Worm (Caenorhabditis elegans): Measurements from ENCODE around the gene C46H3.2.
A peak's percentile ranks its signal among the peaks of the same experiment; 100 is the strongest.

Gene C46H3.2

ce11 chrX:1223841-1224240 is 6.7 kb downstream of the C46H3.2 start:
- TF ChIP-seq pha-4 (tag; optimal IDR thresholded peaks at IDR 0.05) (peak; percentile 54), ztf-11 (tag; optimal IDR thresholded peaks at IDR 0.05) (no peak)

ce11 chrX:1223089-1223488 is 7.5 kb downstream of the C46H3.2 start:
- TF ChIP-seq ama-1 (optimal IDR thresholded peaks at IDR 0.05) (no peak), ZK546.5 (tag; optimal IDR thresholded peaks at IDR 0.05) (no peak), lin-39 (tag; optimal IDR thresholded peaks at IDR 0.05) (no peak), nhr-12 (tag; optimal IDR thresholded peaks at IDR 0.05) (no peak), nhr-77 (tag; optimal IDR thresholded peaks at IDR 0.05) (no peak), ceh-16 (tag; optimal IDR thresholded peaks at IDR 0.05) (no peak), elt-1 (tag; optimal IDR thresholded peaks at IDR 0.05) (no peak), ztf-4 (tag; optimal IDR thresholded peaks at IDR 0.05) (no peak)

DNA sequence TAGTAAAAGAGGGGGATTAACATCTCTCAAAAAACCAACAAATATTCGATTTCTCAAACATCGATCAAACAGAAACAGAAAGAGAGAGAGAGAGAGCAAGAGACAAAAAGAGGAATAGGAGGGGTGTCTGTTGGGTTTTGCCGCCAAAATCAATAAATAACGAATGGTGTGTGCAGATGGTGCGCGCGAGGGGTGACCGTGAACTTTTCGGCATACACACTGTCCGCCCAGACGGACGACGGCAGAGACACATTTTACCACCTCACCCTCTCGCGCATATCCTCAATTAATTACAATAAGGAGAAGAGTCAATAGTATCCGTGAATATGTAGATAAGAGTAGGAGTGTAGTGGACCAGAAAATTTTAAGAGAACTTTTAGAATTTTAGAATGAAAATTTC is 8.2 kb downstream of the C46H3.2 start:
- TF ChIP-seq nhr-67 (tag; optimal IDR thresholded peaks at IDR 0.05) (no peak), pha-4 (tag; optimal IDR thresholded peaks at IDR 0.05) (peak; percentile 67), aly-2 (tag; optimal IDR thresholded peaks at IDR 0.05) (no peak)

- TF ChIP-seq elt-3 (tag; optimal IDR thresholded peaks at IDR 0.05) (no peak), ceh-16 (tag; optimal IDR thresholded peaks at IDR 0.05) (no peak), elt-1 (tag; optimal IDR thresholded peaks at IDR 0.05) (no peak), nhr-28 (tag; optimal IDR thresholded peaks at IDR 0.05) (no peak), egl-5 (tag; optimal IDR thresholded peaks at IDR 0.05) (no peak), ama-1 (optimal IDR thresholded peaks at IDR 0.05) (no peak), nfya-1 (tag; optimal IDR thresholded peaks at IDR 0.05; ENCODE audit: insufficient read depth) (no peak), nhr-237 (tag; optimal IDR thresholded peaks at IDR 0.05) (no peak), nhr-67 (tag; optimal IDR thresholded peaks at IDR 0.05) (no peak), snpc-4 (tag; optimal IDR thresholded peaks at IDR 0.05) (no peak), nhr-76 (tag; optimal IDR thresholded peaks at IDR 0.05) (no peak), unc-62 (GFP tag; optimal IDR thresholded peaks at IDR 0.05) (no peak), nhr-25 (tag; optimal IDR thresholded peaks at IDR 0.05) (no peak), ztf-11 (tag; optimal IDR thresholded peaks at IDR 0.05) (no peak), lsy-12 (tag; optimal IDR thresholded peaks at IDR 0.05) (no peak), tbx-2 (tag; optimal IDR thresholded peaks at IDR 0.05) (no peak), fos-1 (tag; optimal IDR thresholded peaks at IDR 0.05) (no peak), nhr-11 (tag; optimal IDR thresholded peaks at IDR 0.05) (no peak), fkh-2 (tag; optimal IDR thresholded peaks at IDR 0.05) (no peak)
Measured at ce11 chrX:1218457-1218856, 12.1 kb downstream of the C46H3.2 start.

ce11 chrX:1216833-1217232 is 13.7 kb downstream of the C46H3.2 start:
- no peak for TF ChIP-seq egl-5 (tag; optimal IDR thresholded peaks at IDR 0.05)
- TF ChIP-seq elt-1 (tag; optimal IDR thresholded peaks at IDR 0.05), result no peak
- no peak for TF ChIP-seq egl-27 (tag; optimal IDR thresholded peaks at IDR 0.05)
- no peak for TF ChIP-seq nhr-67 (tag; optimal IDR thresholded peaks at IDR 0.05)
- TF ChIP-seq fkh-10 (GFP tag; optimal IDR thresholded peaks at IDR 0.05), result peak; percentile 75
- TF ChIP-seq nhr-11 (tag; optimal IDR thresholded peaks at IDR 0.05), result no peak
- no peak for TF ChIP-seq zag-1 (tag; optimal IDR thresholded peaks at IDR 0.05)

DNA sequence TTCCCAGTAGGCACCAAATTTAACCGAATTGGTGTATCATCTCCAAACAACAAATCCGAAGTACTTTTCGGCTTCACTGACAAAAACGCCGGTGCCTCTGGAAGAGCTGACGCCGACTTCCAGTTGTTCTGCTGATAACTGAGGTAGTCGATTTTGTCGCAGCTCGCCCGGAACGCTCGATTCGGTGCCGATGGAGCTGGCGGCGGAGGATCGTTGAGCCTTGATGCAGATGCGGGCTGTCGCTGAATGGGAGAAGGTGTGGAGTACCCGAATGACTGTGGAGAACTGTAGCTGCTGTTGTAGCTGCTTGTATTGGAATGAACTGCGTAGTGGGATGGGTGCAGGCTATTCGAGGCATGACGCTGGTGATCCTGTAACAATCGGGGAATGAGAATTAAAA is 17.4 kb downstream of the C46H3.2 start:
- TF ChIP-seq R02D3.7 (tag; optimal IDR thresholded peaks at IDR 0.05) (no peak), egl-5 (tag; optimal IDR thresholded peaks at IDR 0.05) (no peak), nfya-1 (tag; optimal IDR thresholded peaks at IDR 0.05; ENCODE audit: insufficient read depth) (no peak), nhr-25 (tag; optimal IDR thresholded peaks at IDR 0.05) (no peak), unc-62 (GFP tag; optimal IDR thresholded peaks at IDR 0.05) (no peak), ceh-9 (tag; optimal IDR thresholded peaks at IDR 0.05) (no peak), mml-1 (tag; optimal IDR thresholded peaks at IDR 0.05) (no peak)

ce11 chrX:1209096-1209495 is 21.5 kb downstream of the C46H3.2 start, which contains the start of gene C46H3.1:
Gene C46H3.1, plus strand, starts transcription at chrX:1209396.
- TF ChIP-seq nhr-43 (tag; optimal IDR thresholded peaks at IDR 0.05; ENCODE audit: poor library complexity, severe bottlenecking) (no peak), ZK546.5 (tag; optimal IDR thresholded peaks at IDR 0.05) (no peak), ama-1 (optimal IDR thresholded peaks at IDR 0.05) (no peak), hmg-11 (tag; optimal IDR thresholded peaks at IDR 0.05) (no peak)

All from whole organism, L3 larva.